Fruit fly (Drosophila melanogaster) whole organism, prepupa: ENCODE results near the gene CG4666.

ENCODE experiments used
- Blimp-1 ChIP-seq: fragments of 200-800 bp; sonication (Bioruptor generic); optimal IDR thresholded peaks from 3 replicates; lab custom pipeline; 2017; ENCODE audit warnings: missing biosample characterization, missing genetic modification characterization, mild to moderate bottlenecking, moderate library complexity, missing genetic modification reagents
- CG10631 ChIP-seq: fragments of 200-800 bp; sonication (Bioruptor generic); optimal IDR thresholded peaks from 2 replicates; lab custom pipeline; 2016; ENCODE audit warnings: missing biosample characterization, missing genetic modification characterization
- CG10669 ChIP-seq: fragments of 200-800 bp; sonication (Bioruptor generic); optimal IDR thresholded peaks from 3 replicates; lab custom pipeline; 2018; ENCODE audit warnings: missing biosample characterization, mild to moderate bottlenecking, missing genetic modification characterization, moderate library complexity
- CG11294 ChIP-seq: fragments of 200-800 bp; sonication (Bioruptor generic); IDR thresholded peaks from 2 replicates; pipeline ENCODE4 v1.3.6; 2022; ENCODE audit warnings: missing biosample characterization, missing genetic modification characterization
- CG11762 ChIP-seq: fragments of 200-800 bp; sonication (Bioruptor generic); optimal IDR thresholded peaks from 3 replicates; lab custom pipeline; 2016; ENCODE audit warnings: missing biosample characterization, missing genetic modification characterization; ENCODE audit not compliant: insufficient read depth
- CG11902 ChIP-seq: fragments of 200-800 bp; sonication (Bioruptor generic); optimal IDR thresholded peaks from 3 replicates; lab custom pipeline; 2016; ENCODE audit warnings: missing biosample characterization, missing genetic modification characterization
- CG15336 ChIP-seq: fragments of 200-800 bp; sonication (Bioruptor generic); IDR thresholded peaks from 2 replicates; pipeline ENCODE4 v1.3.6; 2022; ENCODE audit warnings: missing biosample characterization, missing genetic modification characterization
- CG16779 ChIP-seq: fragments of 200-800 bp; sonication (Bioruptor generic); optimal IDR thresholded peaks from 3 replicates; lab custom pipeline; 2017; ENCODE audit warnings: missing biosample characterization, mild to moderate bottlenecking, missing genetic modification characterization
- CG3032 ChIP-seq: fragments of 200-800 bp; optimal IDR thresholded peaks from 2 replicates; lab custom pipeline; 2019; ENCODE audit warnings: missing biosample characterization, mild to moderate bottlenecking, missing genetic modification characterization, moderate library complexity
- CG31627 ChIP-seq: fragments of 200-800 bp; sonication (Bioruptor generic); optimal IDR thresholded peaks from 3 replicates; lab custom pipeline; 2016; ENCODE audit warnings: missing biosample characterization, missing genetic modification characterization
- CG32006 ChIP-seq: fragments of 200-800 bp; sonication (Bioruptor generic); optimal IDR thresholded peaks from 3 replicates; lab custom pipeline; 2017; ENCODE audit warnings: missing biosample characterization, mild to moderate bottlenecking, missing genetic modification characterization
- CG34406 ChIP-seq: fragments of 200-800 bp; sonication (Bioruptor generic); optimal IDR thresholded peaks from 3 replicates; lab custom pipeline; 2016; ENCODE audit warnings: missing biosample characterization, missing genetic modification characterization
- CG3919 ChIP-seq: fragments of 200-800 bp; sonication (Bioruptor generic); optimal IDR thresholded peaks from 3 replicates; lab custom pipeline; 2016; ENCODE audit warnings: missing biosample characterization, missing genetic modification characterization
- CG6163 ChIP-seq: fragments of 200-800 bp; sonication (Bioruptor generic); IDR thresholded peaks from 3 replicates; pipeline ENCODE4 v1.3.6; 2022; ENCODE audit warnings: missing biosample characterization, missing genetic modification characterization
- CG6276 ChIP-seq: fragments of 200-800 bp; sonication (Bioruptor generic); optimal IDR thresholded peaks from 2 replicates; lab custom pipeline; 2017; ENCODE audit warnings: missing biosample characterization, mild to moderate bottlenecking, missing genetic modification characterization
- CG6808 ChIP-seq: fragments of 200-800 bp; sonication (Bioruptor generic); optimal IDR thresholded peaks from 3 replicates; lab custom pipeline; 2017; ENCODE audit warnings: missing biosample characterization, missing genetic modification characterization, mild to moderate bottlenecking, moderate library complexity, missing genetic modification reagents
- CG7368 ChIP-seq: fragments of 200-800 bp; sonication (Bioruptor generic); optimal IDR thresholded peaks from 3 replicates; lab custom pipeline; 2016; ENCODE audit warnings: missing biosample characterization, missing genetic modification characterization
- CG8119 ChIP-seq: fragments of 200-800 bp; sonication (Bioruptor generic); IDR thresholded peaks from 3 replicates; pipeline ENCODE4 v1.3.6; 2022; ENCODE audit warnings: missing biosample characterization, missing genetic modification characterization
- Eip75B ChIP-seq: fragments of 200-800 bp; sonication (Bioruptor generic); optimal IDR thresholded peaks from 3 replicates; lab custom pipeline; 2016; ENCODE audit warnings: missing biosample characterization, missing genetic modification characterization
- Eip78C ChIP-seq: fragments of 200-800 bp; sonication (Bioruptor generic); peaks from one replicate; lab custom pipeline; 2016; ENCODE audit warnings: missing biosample characterization, missing genetic modification characterization
- Eip93F ChIP-seq: fragments of 200-800 bp; sonication (Bioruptor generic); optimal IDR thresholded peaks from 2 replicates; lab custom pipeline; 2016; ENCODE audit warnings: missing biosample characterization, mild to moderate bottlenecking, missing genetic modification characterization
- Ets21C ChIP-seq: fragments of 200-800 bp; sonication (Bioruptor generic); optimal IDR thresholded peaks from 3 replicates; lab custom pipeline; 2016; ENCODE audit warnings: missing biosample characterization, missing genetic modification characterization
- Ets96B ChIP-seq: fragments of 200-800 bp; optimal IDR thresholded peaks from 2 replicates; lab custom pipeline; 2019; ENCODE audit warnings: missing biosample characterization, mild to moderate bottlenecking, missing genetic modification characterization, moderate library complexity
- Gug ChIP-seq: fragments of 200-800 bp; sonication (Bioruptor generic); IDR thresholded peaks from 2 replicates; pipeline ENCODE4 v1.3.6; 2022; ENCODE audit warnings: missing biosample characterization, missing genetic modification characterization
- Hr39 ChIP-seq: fragments of 200-800 bp; sonication (Bioruptor generic); optimal IDR thresholded peaks from 2 replicates; lab custom pipeline; 2016; ENCODE audit warnings: missing biosample characterization, missing genetic modification characterization
- Hr4 ChIP-seq: fragments of 200-800 bp; sonication (Bioruptor generic); optimal IDR thresholded peaks from 3 replicates; lab custom pipeline; 2016; ENCODE audit warnings: missing biosample characterization, missing genetic modification characterization
- Lpt ChIP-seq: fragments of 200-800 bp; sonication (Bioruptor generic); optimal IDR thresholded peaks from 3 replicates; lab custom pipeline; 2016; ENCODE audit warnings: missing biosample characterization, missing genetic modification characterization
- Met ChIP-seq: fragments of 200-800 bp; sonication (Bioruptor generic); optimal IDR thresholded peaks from 3 replicates; lab custom pipeline; 2016; ENCODE audit warnings: missing biosample characterization, missing genetic modification characterization
- OdsH ChIP-seq: fragments of 200-800 bp; sonication (Bioruptor generic); optimal IDR thresholded peaks from 3 replicates; lab custom pipeline; 2016; ENCODE audit warnings: missing biosample characterization, missing genetic modification characterization
- Smox ChIP-seq: fragments of 200-800 bp; sonication (Bioruptor generic); optimal IDR thresholded peaks from 3 replicates; lab custom pipeline; 2016; ENCODE audit warnings: missing biosample characterization, missing genetic modification characterization
- Sox102F ChIP-seq: fragments of 200-800 bp; sonication (Bioruptor generic); optimal IDR thresholded peaks from 2 replicates; lab custom pipeline; 2016; ENCODE audit warnings: missing biosample characterization, mild to moderate bottlenecking, missing genetic modification characterization
- Sox14 ChIP-seq: fragments of 200-800 bp; sonication (Bioruptor generic); optimal IDR thresholded peaks from 3 replicates; lab custom pipeline; 2016; ENCODE audit warnings: missing biosample characterization, missing genetic modification characterization
- Sox15 ChIP-seq: fragments of 200-800 bp; sonication (Bioruptor generic); optimal IDR thresholded peaks from 3 replicates; lab custom pipeline; 2016; ENCODE audit warnings: missing biosample characterization, missing genetic modification characterization
- achi ChIP-seq: fragments of 200-800 bp; sonication (Bioruptor generic); optimal IDR thresholded peaks from 3 replicates; lab custom pipeline; 2016; ENCODE audit warnings: missing biosample characterization, missing genetic modification characterization
- acj6 ChIP-seq: fragments of 200-800 bp; sonication (Bioruptor generic); optimal IDR thresholded peaks from 3 replicates; lab custom pipeline; 2016; ENCODE audit warnings: missing biosample characterization, missing genetic modification characterization
- cyc ChIP-seq: fragments of 200-800 bp; sonication (Bioruptor generic); optimal IDR thresholded peaks from 3 replicates; lab custom pipeline; 2016; ENCODE audit warnings: missing biosample characterization, missing genetic modification characterization
- dac ChIP-seq: fragments of 200-800 bp; sonication (Bioruptor generic); optimal IDR thresholded peaks from 2 replicates; lab custom pipeline; 2017; ENCODE audit warnings: missing biosample characterization, mild to moderate bottlenecking, missing genetic modification characterization
- dsx ChIP-seq: fragments of 200-800 bp; optimal IDR thresholded peaks from 3 replicates; lab custom pipeline; 2019; ENCODE audit warnings: missing biosample characterization, mild to moderate bottlenecking, missing genetic modification characterization, moderate library complexity; ENCODE audit not compliant: poor library complexity, severe bottlenecking
- eg ChIP-seq: fragments of 200-800 bp; sonication (Bioruptor generic); IDR thresholded peaks from 3 replicates; pipeline ENCODE4 v1.3.6; 2022; ENCODE audit warnings: missing biosample characterization, missing genetic modification characterization
- esn ChIP-seq: fragments of 200-800 bp; sonication (Bioruptor generic); optimal IDR thresholded peaks from 2 replicates; lab custom pipeline; 2016; ENCODE audit warnings: missing biosample characterization, mild to moderate bottlenecking, missing genetic modification characterization, moderate library complexity
- fd59A ChIP-seq: fragments of 200-800 bp; sonication (Bioruptor generic); optimal IDR thresholded peaks from 2 replicates; lab custom pipeline; 2017; ENCODE audit warnings: missing biosample characterization, mild to moderate bottlenecking, missing genetic modification characterization, missing genetic modification reagents
- fkh ChIP-seq: fragments of 200-800 bp; sonication (Bioruptor generic); optimal IDR thresholded peaks from 3 replicates; lab custom pipeline; 2017; ENCODE audit warnings: missing biosample characterization, mild to moderate bottlenecking, missing genetic modification characterization, moderate library complexity
- lz ChIP-seq: fragments of 200-800 bp; sonication (Bioruptor generic); optimal IDR thresholded peaks from 3 replicates; lab custom pipeline; 2016; ENCODE audit warnings: missing biosample characterization, missing genetic modification characterization
- net ChIP-seq: fragments of 200-800 bp; sonication (Bioruptor generic); optimal IDR thresholded peaks from 3 replicates; lab custom pipeline; 2016; ENCODE audit warnings: missing biosample characterization, missing genetic modification characterization
- pdm3 ChIP-seq: fragments of 200-800 bp; sonication (Bioruptor generic); optimal IDR thresholded peaks from 3 replicates; lab custom pipeline; 2016; ENCODE audit warnings: missing biosample characterization, missing genetic modification characterization
- salr ChIP-seq, 2 experiments: fragments of 200-800 bp; sonication (Bioruptor generic); optimal IDR thresholded peaks; 3 replicates each; lab custom pipeline; 2016 to 2018; ENCODE audit warnings: missing biosample characterization in 2 of 2, missing genetic modification characterization in 2 of 2, mild to moderate bottlenecking in 1 of 2
- spab ChIP-seq: fragments of 200-800 bp; sonication (Bioruptor generic); optimal IDR thresholded peaks from 2 replicates; lab custom pipeline; 2017; ENCODE audit warnings: missing biosample characterization, mild to moderate bottlenecking, missing genetic modification characterization, missing genetic modification reagents
- ss ChIP-seq, 2 experiments: fragments of 200-800 bp; sonication (Bioruptor generic); optimal IDR thresholded peaks; 2 replicates in 1 of 2; 3 replicates in 1 of 2; lab custom pipeline; 2017 to 2018; ENCODE audit warnings: mild to moderate bottlenecking in 2 of 2, missing biosample characterization in 2 of 2, missing genetic modification characterization in 2 of 2, moderate library complexity in 1 of 2
- svp ChIP-seq: fragments of 200-800 bp; sonication (Bioruptor generic); peaks from one replicate; lab custom pipeline; 2016; ENCODE audit warnings: missing biosample characterization, missing genetic modification characterization
- topi ChIP-seq: fragments of 200-800 bp; sonication (Bioruptor generic); optimal IDR thresholded peaks from 3 replicates; lab custom pipeline; 2016; ENCODE audit warnings: missing biosample characterization, missing genetic modification characterization

Gene CG4666

DNA sequence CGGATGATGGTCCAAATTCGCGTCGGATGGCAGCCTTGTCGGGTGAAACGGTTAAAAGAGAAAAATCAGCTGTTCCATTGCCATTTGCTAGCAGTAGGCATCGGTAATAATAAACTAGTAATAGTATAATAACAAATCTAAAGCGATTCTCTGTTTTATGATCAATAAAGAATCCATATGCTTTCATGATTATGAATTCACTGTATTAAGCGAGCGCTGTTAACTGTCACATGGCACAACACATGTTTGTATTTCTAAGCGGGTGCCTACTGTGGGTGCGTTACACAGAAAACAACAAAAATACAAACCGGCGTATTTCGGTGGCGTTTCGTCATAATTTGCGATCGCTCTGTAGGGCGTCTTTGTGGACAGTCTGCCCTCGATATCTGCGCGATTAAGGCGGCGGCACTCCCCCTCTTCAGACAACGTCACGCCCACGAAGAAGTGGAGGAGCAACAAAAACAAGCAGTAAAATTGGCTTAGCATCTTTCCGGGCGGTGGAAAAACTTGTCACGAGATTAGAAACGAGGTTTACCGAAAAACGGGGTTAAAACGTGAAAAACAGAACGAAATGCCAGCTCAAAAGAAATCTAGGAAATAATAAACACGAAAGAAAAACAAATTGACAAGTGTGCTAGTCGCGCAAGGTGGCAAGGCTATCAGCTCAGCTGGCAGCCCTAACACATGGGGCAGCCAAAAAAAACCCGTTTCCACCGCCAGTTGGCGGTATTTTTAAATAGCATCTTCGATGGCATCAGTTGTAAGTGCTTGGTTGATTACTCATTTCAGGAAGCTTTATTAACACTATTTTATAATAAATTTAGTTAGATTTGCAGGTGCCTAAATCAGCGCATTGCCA is 13.5 kb upstream of the CG4666 start, which contains the start of the genes Nep1 and Mipp2:
Gene Nep1, plus strand, starts transcription at position 397 of the 859 bp plus-strand sequence.
Gene Mipp2, minus strand, starts transcription at position 663 of the 859 bp plus-strand sequence.
- TF ChIP-seq svp (peak; percentile 80), Blimp-1 (GFP tag; lab: Kevin White, UChicago) (no peak), acj6 (peak; percentile 24), fkh (GFP tag; lab: Kevin White, UChicago) (peak; percentile 20), Eip78C (GFP tag; lab: Kevin White, UChicago) (peak; percentile 87), salr (GFP tag; optimal IDR thresholded peaks at IDR 0.05; lab: Kevin White, UChicago) (no peak), Gug (GFP tag; lab: Robert Waterston, UW) (peak; percentile 50; the same call in 1 of the 2 replicates), fd59A (GFP tag; lab: Kevin White, UChicago) (no peak), CG3919 (GFP tag; lab: Kevin White, UChicago) (peak; percentile 54), CG8119 (GFP tag; lab: Robert Waterston, UW) (peak; percentile 46; the same call in 1 of the 3 replicates), pdm3 (GFP tag; lab: Kevin White, UChicago) (peak; percentile 63), CG11294 (GFP tag; lab: Robert Waterston, UW) (peak; percentile 67), lz (GFP tag; lab: Kevin White, UChicago) (peak; percentile 57), Smox (peak; percentile 17), dac (GFP tag; lab: Kevin White, UChicago) (peak; percentile 47), CG11762 (GFP tag; lab: Kevin White, UChicago) (peak; percentile 23), Lpt (GFP tag; lab: Kevin White, UChicago) (peak; percentile 42), CG31627 (GFP tag; lab: Kevin White, UChicago) (peak; percentile 39), spab (GFP tag; lab: Kevin White, UChicago) (peak; percentile 17), cyc (peak; percentile 4), Ets21C (GFP tag; lab: Kevin White, UChicago) (peak; percentile 11), Hr4 (peak; percentile 71), Eip93F (no peak), CG16779 (no peak), Met (GFP tag; lab: Kevin White, UChicago) (peak; percentile 64), CG10669 (GFP tag; lab: Kevin White, UChicago) (peak; percentile 37), CG10631 (peak; percentile 56), topi (GFP tag; lab: Kevin White, UChicago) (peak; percentile 59), Sox102F (GFP tag; lab: Kevin White, UChicago) (peak; percentile 46), CG7368 (GFP tag; lab: Kevin White, UChicago) (no peak), Hr39 (peak; percentile 42), eg (GFP tag; lab: Robert Waterston, UW) (peak; percentile 80), net (GFP tag; lab: Kevin White, UChicago) (peak; percentile 14), OdsH (GFP tag; lab: Kevin White, UChicago) (peak; percentile 54), Ets96B (peak; percentile 31), esn (GFP tag; lab: Kevin White, UChicago) (peak; percentile 62), CG34406 (GFP tag; lab: Kevin White, UChicago) (no peak), CG11902 (no peak), CG15336 (GFP tag; lab: Robert Waterston, UW) (peak; percentile 72), Eip75B (GFP tag; lab: Kevin White, UChicago) (peak; percentile 39), CG6808 (no peak), dsx (GFP tag; lab: Kevin White, UChicago) (peak; percentile 16), achi (GFP tag; lab: Kevin White, UChicago) (peak; percentile 21), CG32006 (GFP tag; lab: Kevin White, UChicago) (peak; percentile 63), ss (GFP tag; optimal IDR thresholded peaks at IDR 0.05; lab: Kevin White, UChicago) (peak in 1 of 2 experiments; percentile 7), Sox14 (GFP tag; lab: Kevin White, UChicago) (peak; percentile 58), CG6276 (GFP tag; lab: Kevin White, UChicago) (peak; percentile 35), Sox15 (GFP tag; lab: Kevin White, UChicago) (no peak), CG6163 (GFP tag; lab: Robert Waterston, UW) (peak; percentile 76), CG3032 (peak; percentile 23)
